Worm (Caenorhabditis elegans): Measurements from ENCODE around the gene C09B9.7.

Gene C09B9.7

ce11 chrIV:5082900-5083530 lies 22.1 kb upstream of the C09B9.7 start, which contains the start of gene pygo-1 (continued):
- TF ChIP-seq daf-16 (GFP tag; optimal IDR thresholded peaks at IDR 0.05): no peak
- TF ChIP-seq daf-16 (tag; optimal IDR thresholded peaks at IDR 0.05): peak; percentile 70
- TF ChIP-seq jun-1 (tag; optimal IDR thresholded peaks at IDR 0.05): no peak
- no peak for TF ChIP-seq spr-1 (tag; optimal IDR thresholded peaks at IDR 0.05)
- no peak for TF ChIP-seq mxl-3 (GFP tag; optimal IDR thresholded peaks at IDR 0.05)
- TF ChIP-seq ctbp-1 (GFP tag; IDR thresholded peaks at IDR 0.05): 0 out of 2 replicates have a peak, but pooled peaks have one; percentile 16
- TF ChIP-seq nhr-237 (tag; optimal IDR thresholded peaks at IDR 0.05): no peak
- no peak for TF ChIP-seq R02D3.7 (tag; optimal IDR thresholded peaks at IDR 0.05)
- TF ChIP-seq madf-5 (GFP tag; IDR thresholded peaks at IDR 0.05): no peak
- no peak for TF ChIP-seq aha-1 (tag)
- TF ChIP-seq F49E8.2 (tag; optimal IDR thresholded peaks at IDR 0.05; ENCODE audit: borderline replicate concordance): no peak
- TF ChIP-seq dve-1 (tag; optimal IDR thresholded peaks at IDR 0.05; ENCODE audit: insufficient read depth): peak; percentile 34
- TF ChIP-seq mxl-2 (GFP tag; conservative IDR thresholded peaks at IDR 0.05): no peak
- no peak for TF ChIP-seq zag-1 (tag; optimal IDR thresholded peaks at IDR 0.05)
- TF ChIP-seq snpc-1.2 (GFP tag; IDR thresholded peaks at IDR 0.05): no peak
- peak; percentile 58 for TF ChIP-seq nhr-28 (tag; optimal IDR thresholded peaks at IDR 0.05)
- TF ChIP-seq skn-1 (tag; optimal IDR thresholded peaks at IDR 0.05): no peak
- TF ChIP-seq dmd-8 (GFP tag; IDR thresholded peaks at IDR 0.05): 0 out of 2 replicates have a peak, but pooled peaks have one; percentile 38
- TF ChIP-seq mdt-29 (GFP tag; IDR thresholded peaks at IDR 0.05): no peak
- TF ChIP-seq mep-1 (tag; optimal IDR thresholded peaks at IDR 0.05): peak; percentile 18
- no peak for TF ChIP-seq spr-3 (GFP tag; optimal IDR thresholded peaks at IDR 0.05)
- TF ChIP-seq Y75B8A.6 (GFP tag; IDR thresholded peaks at IDR 0.05): no peak
- no peak for TF ChIP-seq unc-130 (GFP tag; optimal IDR thresholded peaks at IDR 0.05)
- no peak for TF ChIP-seq lir-3 (tag; optimal IDR thresholded peaks at IDR 0.05)
- peak; percentile 9 for TF ChIP-seq hlh-30 (tag; optimal IDR thresholded peaks at IDR 0.05; ENCODE audit: insufficient read depth)
- no peak for TF ChIP-seq nhr-10 (tag; optimal IDR thresholded peaks at IDR 0.05)
- TF ChIP-seq pqm-1 (tag; optimal IDR thresholded peaks at IDR 0.05): peak; percentile 20
- TF ChIP-seq rbr-2 (tag; optimal IDR thresholded peaks at IDR 0.05): no peak
- TF ChIP-seq lin-39 (tag; optimal IDR thresholded peaks at IDR 0.05): no peak
- no peak for TF ChIP-seq hif-1 (tag; optimal IDR thresholded peaks at IDR 0.05)
- TF ChIP-seq ztf-11 (tag; optimal IDR thresholded peaks at IDR 0.05): no peak
- TF ChIP-seq F44E2.7 (GFP tag; IDR thresholded peaks at IDR 0.05): no peak
- TF ChIP-seq ceh-28 (tag; optimal IDR thresholded peaks at IDR 0.05): no peak
- TF ChIP-seq fos-1 (tag; optimal IDR thresholded peaks at IDR 0.05): no peak
- no peak for TF ChIP-seq aly-2 (tag; optimal IDR thresholded peaks at IDR 0.05)
- no peak for TF ChIP-seq fkh-10 (GFP tag; optimal IDR thresholded peaks at IDR 0.05)
- no peak for TF ChIP-seq nhr-76 (tag; optimal IDR thresholded peaks at IDR 0.05)
- TF ChIP-seq lin-38 (GFP tag; IDR thresholded peaks at IDR 0.05): no peak
- TF ChIP-seq nhr-25 (tag; optimal IDR thresholded peaks at IDR 0.05; ENCODE audit: borderline replicate concordance, insufficient read depth): no peak
- TF ChIP-seq lsy-2 (tag; optimal IDR thresholded peaks at IDR 0.05): peak in 1 of 2 experiments; percentile 46
- no peak for TF ChIP-seq F37D6.2 (tag; optimal IDR thresholded peaks at IDR 0.05)
- no peak for TF ChIP-seq ceh-82 (tag; optimal IDR thresholded peaks at IDR 0.05)
- TF ChIP-seq lin-13 (GFP tag; optimal IDR thresholded peaks at IDR 0.05): no peak
- no peak for TF ChIP-seq ceh-32 (tag; optimal IDR thresholded peaks at IDR 0.05; ENCODE audit: poor library complexity)
- TF ChIP-seq F26F4.8 (GFP tag; conservative IDR thresholded peaks at IDR 0.05): no peak
- TF ChIP-seq sdz-12 (GFP tag; optimal IDR thresholded peaks at IDR 0.05): no peak
- TF ChIP-seq unc-39 (tag; optimal IDR thresholded peaks at IDR 0.05): no peak
- no peak for TF ChIP-seq dpl-1 (GFP tag; optimal IDR thresholded peaks at IDR 0.05)
- no peak for TF ChIP-seq nhr-42 (GFP tag; IDR thresholded peaks at IDR 0.05)
- no peak for TF ChIP-seq ces-1 (GFP tag; optimal IDR thresholded peaks at IDR 0.05)
- no peak for TF ChIP-seq madf-9 (GFP tag; conservative IDR thresholded peaks at IDR 0.05)
- no peak for TF ChIP-seq tag-97 (GFP tag; IDR thresholded peaks at IDR 0.05)
